Worm (Caenorhabditis elegans) whole organism, L4 larva: Measurements from ENCODE around the gene K06H6.4.

Source experiments
- D1046.2 ChIP-seq: fragments of 200-800 bp; sonication (Bioruptor generic); IDR thresholded peaks from 2 replicates; pipeline ENCODE4 v1.3.6; 2022; ENCODE audit warnings: missing genetic modification characterization, missing compliant biosample characterization
- F44E2.7 ChIP-seq: fragments of 200-800 bp; sonication (Bioruptor generic); IDR thresholded peaks from 2 replicates; pipeline ENCODE4 v2.1.2; 2022; ENCODE audit warnings: missing genetic modification characterization, missing compliant biosample characterization
- F49E8.2 ChIP-seq: sonication (generic microtip); optimal IDR thresholded peaks from 2 replicates; lab custom pipeline; 2016; ENCODE audit warnings: missing compliant biosample characterization, mild to moderate bottlenecking, missing genetic modification characterization, borderline replicate concordance
- T20F7.1 ChIP-seq: fragments of 200-800 bp; sonication (Bioruptor generic); optimal IDR thresholded peaks from 2 replicates; lab custom pipeline; 2018; ENCODE audit warnings: mild to moderate bottlenecking, missing genetic modification characterization, missing compliant biosample characterization
- Y48G9A.11 ChIP-seq: fragments of 200-800 bp; sonication (Bioruptor generic); IDR thresholded peaks from 2 replicates; pipeline ENCODE4 v1.3.6; 2022; ENCODE audit warnings: missing genetic modification reagents, missing genetic modification characterization, missing compliant biosample characterization
- ZK337.2 ChIP-seq: fragments of 200-800 bp; sonication (Bioruptor generic); IDR thresholded peaks from 2 replicates; pipeline ENCODE4 v1.3.6; 2022; ENCODE audit warnings: missing genetic modification reagents, missing genetic modification characterization, missing compliant biosample characterization
- aly-2 ChIP-seq: sonication (generic microtip); optimal IDR thresholded peaks from 2 replicates; lab custom pipeline; 2018; ENCODE audit warnings: missing biosample characterization, missing genetic modification characterization
- ama-1 ChIP-seq: fragments of 150-350 bp; optimal IDR thresholded peaks from 2 replicates; lab custom pipeline; 2014; ENCODE audit warnings: inconsistent platforms, mixed read lengths
- attf-4 ChIP-seq: sonication (generic microtip); optimal IDR thresholded peaks from 3 replicates; lab custom pipeline; 2017; ENCODE audit warnings: missing biosample characterization, missing genetic modification characterization
- ceh-20 ChIP-seq: fragments of 200-800 bp; sonication (Bioruptor generic); IDR thresholded peaks from 2 replicates; pipeline ENCODE4 v1.3.6; 2022; ENCODE audit warnings: missing genetic modification reagents, missing genetic modification characterization, missing compliant biosample characterization
- ceh-44 ChIP-seq: fragments of 200-800 bp; sonication (Bioruptor generic); IDR thresholded peaks from 2 replicates; pipeline ENCODE4 v1.3.6; 2022; ENCODE audit warnings: missing genetic modification reagents, missing genetic modification characterization, missing compliant biosample characterization
- ceh-82 ChIP-seq: sonication (generic microtip); optimal IDR thresholded peaks from 2 replicates; lab custom pipeline; 2017; ENCODE audit warnings: missing biosample characterization, missing genetic modification characterization
- daf-16 ChIP-seq, 3 experiments: sonication (generic microtip); optimal IDR thresholded peaks; 2 replicates each; lab custom pipeline; 2016 to 2017; ENCODE audit warnings: missing genetic modification characterization in 3 of 3, missing genetic modification reagents in 3 of 3, mild to moderate bottlenecking in 2 of 3, missing compliant biosample characterization in 2 of 3, missing biosample characterization in 1 of 3, moderate library complexity in 1 of 3
- dmd-6 ChIP-seq: fragments of 200-800 bp; sonication (Bioruptor generic); IDR thresholded peaks from 2 replicates; pipeline ENCODE4 v1.3.6; 2022; ENCODE audit warnings: missing genetic modification reagents, missing genetic modification characterization, missing compliant biosample characterization
- dmd-9 ChIP-seq: fragments of 200-800 bp; sonication (Bioruptor generic); IDR thresholded peaks from 2 replicates; pipeline ENCODE4 v1.3.6; 2022; ENCODE audit warnings: missing genetic modification reagents, missing genetic modification characterization, missing compliant biosample characterization
- fkh-10 ChIP-seq: fragments of 150-350 bp; optimal IDR thresholded peaks from 2 replicates; lab custom pipeline; 2014; ENCODE audit warnings: missing biosample characterization, missing genetic modification reagents, missing genetic modification characterization
- fos-1 ChIP-seq: fragments of 150-350 bp; optimal IDR thresholded peaks from 2 replicates; lab custom pipeline; 2014; ENCODE audit warnings: missing biosample characterization, missing genetic modification characterization
- gei-8 ChIP-seq: fragments of 200-800 bp; sonication (Bioruptor generic); optimal IDR thresholded peaks from 2 replicates; lab custom pipeline; 2018; ENCODE audit warnings: mild to moderate bottlenecking, missing genetic modification characterization, missing compliant biosample characterization
- hlh-11 ChIP-seq: fragments of 200-800 bp; sonication (Bioruptor generic); optimal IDR thresholded peaks from 2 replicates; lab custom pipeline; 2018; ENCODE audit warnings: mild to moderate bottlenecking, missing genetic modification characterization, missing compliant biosample characterization
- jun-1 ChIP-seq: fragments of 150-350 bp; optimal IDR thresholded peaks from 2 replicates; lab custom pipeline; 2014; ENCODE audit warnings: missing biosample characterization, missing genetic modification reagents, missing genetic modification characterization
- lin-13 ChIP-seq: fragments of 150-350 bp; optimal IDR thresholded peaks from 2 replicates; lab custom pipeline; 2014; ENCODE audit warnings: missing biosample characterization, missing genetic modification reagents, missing genetic modification characterization
- lin-29 ChIP-seq: fragments of 200-800 bp; sonication (Bioruptor generic); IDR thresholded peaks from 2 replicates; pipeline ENCODE4 v1.3.6; 2022; ENCODE audit warnings: missing genetic modification reagents, missing genetic modification characterization, missing compliant biosample characterization
- lin-38 ChIP-seq: fragments of 200-800 bp; sonication (Bioruptor generic); IDR thresholded peaks from 2 replicates; pipeline ENCODE4 v1.3.6; 2022; ENCODE audit warnings: missing genetic modification reagents, missing genetic modification characterization, missing compliant biosample characterization
- lsy-2 ChIP-seq, 2 experiments: fragments of 150-350 bp in 1 of 2; sonication (generic microtip) in 1 of 2; optimal IDR thresholded peaks; 2 replicates each; lab custom pipeline; 2014 to 2017; ENCODE audit warnings: missing biosample characterization in 2 of 2, missing genetic modification characterization in 2 of 2
- madf-5 ChIP-seq, 2 experiments: fragments of 200-800 bp; sonication (Bioruptor generic); IDR thresholded peaks; 2 replicates each; pipeline ENCODE4 v1.3.6; 2022; ENCODE audit warnings: missing compliant biosample characterization in 2 of 2, missing genetic modification characterization in 2 of 2
- madf-9 ChIP-seq: fragments of 200-800 bp; sonication (Bioruptor generic); conservative IDR thresholded peaks from 2 replicates; pipeline ENCODE4 v1.3.6; 2022; ENCODE audit warnings: missing genetic modification reagents, missing genetic modification characterization, missing compliant biosample characterization
- mdt-29 ChIP-seq: fragments of 200-800 bp; sonication (Bioruptor generic); IDR thresholded peaks from 2 replicates; pipeline ENCODE4 v1.3.6; 2022; ENCODE audit warnings: missing genetic modification reagents, missing genetic modification characterization, missing compliant biosample characterization
- mxl-3 ChIP-seq: fragments of 200-800 bp; sonication (Bioruptor generic); optimal IDR thresholded peaks from 2 replicates; lab custom pipeline; 2018; ENCODE audit warnings: mild to moderate bottlenecking, missing genetic modification characterization, missing compliant biosample characterization
- nhr-111 ChIP-seq: fragments of 200-800 bp; sonication (Bioruptor generic); optimal IDR thresholded peaks from 2 replicates; lab custom pipeline; 2018; ENCODE audit warnings: mild to moderate bottlenecking, missing genetic modification characterization, missing compliant biosample characterization
- nhr-237 ChIP-seq: sonication (generic microtip); optimal IDR thresholded peaks from 2 replicates; lab custom pipeline; 2017; ENCODE audit warnings: missing biosample characterization, missing genetic modification characterization
- nhr-28 ChIP-seq: fragments of 150-350 bp; optimal IDR thresholded peaks from 2 replicates; lab custom pipeline; 2014; ENCODE audit warnings: missing biosample characterization, missing genetic modification characterization
- pha-4 ChIP-seq, 2 experiments: fragments of 150-350 bp in 1 of 2; fragments of 200-800 bp in 1 of 2; sonication (Bioruptor generic) in 1 of 2; IDR thresholded peaks in 1 of 2; optimal IDR thresholded peaks in 1 of 2; 2 replicates each; pipeline versions ENCODE4 v1.3.6 to Lab custom; 2014 to 2022; ENCODE audit warnings: missing genetic modification characterization in 2 of 2, missing genetic modification reagents in 2 of 2, missing biosample characterization in 1 of 2, missing compliant biosample characterization in 1 of 2
- rbr-2 ChIP-seq: sonication (generic microtip); optimal IDR thresholded peaks from 2 replicates; lab custom pipeline; 2016; ENCODE audit warnings: missing genotype, missing genetic modification characterization, missing compliant biosample characterization
- set-16 ChIP-seq: fragments of 200-800 bp; sonication (Bioruptor generic); IDR thresholded peaks from 2 replicates; pipeline ENCODE4 v1.3.6; 2022; ENCODE audit warnings: missing genetic modification reagents, missing genetic modification characterization, missing compliant biosample characterization
- skn-1 ChIP-seq: fragments of 150-350 bp; optimal IDR thresholded peaks from 2 replicates; lab custom pipeline; 2014; ENCODE audit warnings: missing biosample characterization, missing genetic modification characterization
- snpc-4 ChIP-seq: fragments of 150-350 bp; optimal IDR thresholded peaks from 2 replicates; lab custom pipeline; 2014; ENCODE audit warnings: missing biosample characterization, missing genetic modification characterization
- spr-1 ChIP-seq: sonication (generic microtip); optimal IDR thresholded peaks from 2 replicates; lab custom pipeline; 2016; ENCODE audit warnings: mild to moderate bottlenecking, missing genetic modification characterization, missing compliant biosample characterization
- tra-1 ChIP-seq: fragments of 200-800 bp; sonication (Bioruptor generic); IDR thresholded peaks from 2 replicates; pipeline ENCODE4 v1.3.6; 2022; ENCODE audit warnings: missing genetic modification reagents, missing genetic modification characterization, missing compliant biosample characterization
- unc-130 ChIP-seq: sonication (generic microtip); optimal IDR thresholded peaks from 2 replicates; lab custom pipeline; 2016; ENCODE audit warnings: missing genetic modification reagents, missing genetic modification characterization, missing compliant biosample characterization
- unc-62 ChIP-seq, 3 experiments: fragments of 150-350 bp in 1 of 3; sonication (generic microtip); optimal IDR thresholded peaks in 2 of 3; peaks in 1 of 3; 1 replicate in 1 of 3; 2 replicates in 2 of 3; lab custom pipeline; 2014 to 2017; ENCODE audit warnings: missing biosample characterization in 3 of 3, missing genetic modification characterization in 3 of 3, missing genetic modification reagents in 3 of 3, missing genotype in 1 of 3
- vab-7 ChIP-seq: fragments of 200-800 bp; sonication (Bioruptor generic); IDR thresholded peaks from 2 replicates; pipeline ENCODE4 v1.3.6; 2022; ENCODE audit warnings: missing genetic modification reagents, missing genetic modification characterization, missing compliant biosample characterization
- zag-1 ChIP-seq: fragments of 150-350 bp; optimal IDR thresholded peaks from 2 replicates; lab custom pipeline; 2014; ENCODE audit warnings: missing biosample characterization, missing genetic modification characterization
- zfp-2 ChIP-seq: sonication (generic microtip); optimal IDR thresholded peaks from 2 replicates; lab custom pipeline; 2016; ENCODE audit warnings: mild to moderate bottlenecking, missing genetic modification characterization, missing compliant biosample characterization
- zfp-3 ChIP-seq: fragments of 200-800 bp; sonication (Bioruptor generic); conservative IDR thresholded peaks from 2 replicates; pipeline ENCODE4 v1.3.6; 2022; ENCODE audit warnings: missing genetic modification reagents, missing genetic modification characterization, missing compliant biosample characterization
- ztf-11 ChIP-seq: fragments of 150-350 bp; optimal IDR thresholded peaks from 2 replicates; lab custom pipeline; 2014; ENCODE audit warnings: missing biosample characterization, missing genetic modification characterization
- ztf-7 ChIP-seq: fragments of 150-350 bp; optimal IDR thresholded peaks from 2 replicates; lab custom pipeline; 2014; ENCODE audit warnings: missing biosample characterization, missing genetic modification characterization

Gene K06H6.4

ce11 chrV:624922-625321, 45.8 kb downstream of the K06H6.4 start, which contains the start of gene srt-17:
TSS of gene srt-17 (minus strand) at chrV:625022.
- TF ChIP-seq unc-130 (GFP tag; lab: Kevin White, UChicago): no peak
- no peak for TF ChIP-seq D1046.2 (GFP tag; lab: Robert Waterston, UW)
- TF ChIP-seq lin-38 (GFP tag; lab: Robert Waterston, UW): no peak
- no peak for TF ChIP-seq ceh-82
- no peak for TF ChIP-seq nhr-111 (GFP tag; lab: Kevin White, UChicago)
- TF ChIP-seq attf-4 (tag; lab: Kevin White, UChicago): no peak
- TF ChIP-seq ztf-11: no peak
- TF ChIP-seq mdt-29 (GFP tag; lab: Robert Waterston, UW): no peak
- TF ChIP-seq mxl-3 (GFP tag; lab: Kevin White, UChicago): no peak
- TF ChIP-seq zfp-2 (tag; lab: Kevin White, UChicago): no peak
- TF ChIP-seq aly-2 (tag; lab: Kevin White, UChicago): no peak
- no peak for TF ChIP-seq hlh-11 (tag; lab: Kevin White, UChicago)
- no peak for TF ChIP-seq dmd-9 (GFP tag; lab: Robert Waterston, UW)
- TF ChIP-seq snpc-4 (tag; lab: Kevin White, UChicago): no peak
- TF ChIP-seq nhr-237: no peak
- TF ChIP-seq gei-8 (GFP tag; lab: Kevin White, UChicago): no peak
- no peak for TF ChIP-seq nhr-28
- no peak for TF ChIP-seq F49E8.2 (tag; lab: Kevin White, UChicago)
- no peak for TF ChIP-seq ZK337.2 (GFP tag; lab: Robert Waterston, UW)
- TF ChIP-seq vab-7 (GFP tag; lab: Robert Waterston, UW): no peak

ce11 chrV:626321-626720, 47.2 kb downstream of the K06H6.4 start, which contains the start of gene F48G7.7:
TSS of gene F48G7.7 (minus strand) at chrV:626421.
- TF ChIP-seq Y48G9A.11: no peak
- peak in 1 of 2 experiments; percentile 29 for TF ChIP-seq unc-62 (GFP tag; optimal IDR thresholded peaks at IDR 0.05 in 1 of 2; lab: Kevin White, UChicago)
- no peak for TF ChIP-seq unc-62 (tag; optimal IDR thresholded peaks at IDR 0.05; lab: Kevin White, UChicago)
- TF ChIP-seq rbr-2 (tag; lab: Kevin White, UChicago): no peak
- TF ChIP-seq daf-16 (GFP tag; optimal IDR thresholded peaks at IDR 0.05; lab: Kevin White, UChicago): no peak
- peak; percentile 10 for TF ChIP-seq daf-16 (tag; optimal IDR thresholded peaks at IDR 0.05; lab: Kevin White, UChicago)

ce11 chrV:627585-627984, 48.5 kb downstream of the K06H6.4 start, which contains the start of gene F48G7.8:
TSS of gene F48G7.8 (minus strand) at chrV:627685.
- TF ChIP-seq ceh-44 (GFP tag; lab: Robert Waterston, UW) (no peak), ceh-20 (GFP tag; lab: Robert Waterston, UW) (no peak), tra-1 (no peak), unc-62 (GFP tag; optimal IDR thresholded peaks at IDR 0.05 in 1 of 2; lab: Kevin White, UChicago) (no peak), unc-62 (tag; optimal IDR thresholded peaks at IDR 0.05; lab: Kevin White, UChicago) (no peak), set-16 (GFP tag; lab: Robert Waterston, UW) (no peak), rbr-2 (tag; lab: Kevin White, UChicago) (no peak), ama-1 (lab: Kevin White, UChicago) (no peak), fos-1 (no peak)

ce11 chrV:628527-628926, 49.5 kb downstream of the K06H6.4 start, which contains the start of gene F48G7.9:
TSS of gene F48G7.9 (minus strand) at chrV:628627.
- TF ChIP-seq F44E2.7 (GFP tag; lab: Robert Waterston, UW) (no peak), aly-2 (tag; lab: Kevin White, UChicago) (no peak), zfp-3 (no peak), lsy-2 (tag; optimal IDR thresholded peaks at IDR 0.05; lab: Kevin White, UChicago) (no peak), pha-4 (GFP tag; IDR thresholded peaks at IDR 0.05; lab: Robert Waterston, UW) (no peak), pha-4 (tag; optimal IDR thresholded peaks at IDR 0.05; lab: Kevin White, UChicago) (no peak), lin-13 (GFP tag; lab: Kevin White, UChicago) (no peak), T20F7.1 (no peak), jun-1 (tag; lab: Kevin White, UChicago) (no peak), spr-1 (no peak), madf-9 (GFP tag; lab: Robert Waterston, UW) (no peak), dmd-9 (GFP tag; lab: Robert Waterston, UW) (no peak), skn-1 (tag; lab: Kevin White, UChicago) (no peak), madf-5 (GFP tag; IDR thresholded peaks at IDR 0.05; lab: Robert Waterston, UW) (no peak), ztf-7 (tag; lab: Kevin White, UChicago) (no peak), zag-1 (tag; lab: Kevin White, UChicago) (no peak), dmd-6 (GFP tag; lab: Robert Waterston, UW) (no peak), lin-29 (GFP tag; lab: Robert Waterston, UW) (no peak), fkh-10 (no peak)
